Fruit fly (Drosophila melanogaster) ovary, adult (tissue): ENCODE results near the gene HGTX.

ENCODE experiments used
- CG17801 ChIP-seq: fragments of 200-800 bp; optimal IDR thresholded peaks from 2 replicates; lab custom pipeline; 2019; ENCODE audit warnings: missing biosample characterization, mild to moderate bottlenecking, missing genetic modification characterization, moderate library complexity; ENCODE audit not compliant: partially characterized antibody

Gene HGTX

dm6 chr3L:14574649-14575048, 24.7 kb downstream of the HGTX start:
- TF ChIP-seq CG17801 (GFP tag; lab: Kevin White, UChicago) = no peak

dm6 chr3L:14569620-14570537, 29.5 kb downstream of the HGTX start:
- TF ChIP-seq CG17801 (GFP tag; lab: Kevin White, UChicago) = no peak

dm6 chr3L:14567140-14567539, 32.2 kb downstream of the HGTX start, which contains the start of gene CG42758:
TSS of gene CG42758 (plus strand) at chr3L:14567440.
- TF ChIP-seq CG17801 (GFP tag; lab: Kevin White, UChicago) = no peak

dm6 chr3L:14565134-14565587, 34.2 kb downstream of the HGTX start:
- no peak for TF ChIP-seq CG17801 (GFP tag; lab: Kevin White, UChicago)

- TF ChIP-seq CG17801 (GFP tag; lab: Kevin White, UChicago) = no peak
These were observed 34.9 kb downstream of the HGTX start for dm6 chr3L:14564404-14564803.

dm6 chr3L:14563461-14563860, 35.9 kb downstream of the HGTX start:
- no peak for TF ChIP-seq CG17801 (GFP tag; lab: Kevin White, UChicago)

- no peak for TF ChIP-seq CG17801 (GFP tag; lab: Kevin White, UChicago)
These were observed 36.7 kb downstream of the HGTX start for dm6 chr3L:14562672-14563071.

dm6 chr3L:14560664-14561063, 38.7 kb downstream of the HGTX start, which contains the start of gene Lk:
TSS of gene Lk (minus strand) at chr3L:14560764.
- TF ChIP-seq CG17801 (GFP tag; lab: Kevin White, UChicago) = no peak

- TF ChIP-seq CG17801 (GFP tag; lab: Kevin White, UChicago) = no peak
These were observed 39.7 kb downstream of the HGTX start, which contains the start of gene CG34039 for dm6 chr3L:14559659-14560058. TSS of gene CG34039 (plus strand) at chr3L:14560000.

dm6 chr3L:14558947-14559509, 40.3 kb downstream of the HGTX start:
- TF ChIP-seq CG17801 (GFP tag; lab: Kevin White, UChicago) = no peak

dm6 chr3L:14558018-14558417, 41.3 kb downstream of the HGTX start:
- no peak for TF ChIP-seq CG17801 (GFP tag; lab: Kevin White, UChicago)

- no peak for TF ChIP-seq CG17801 (GFP tag; lab: Kevin White, UChicago)
These were observed 42.3 kb downstream of the HGTX start for dm6 chr3L:14556774-14557741.

dm6 chr3L:14556177-14556576, 43.2 kb downstream of the HGTX start:
- TF ChIP-seq CG17801 (GFP tag; lab: Kevin White, UChicago) = no peak

- TF ChIP-seq CG17801 (GFP tag; lab: Kevin White, UChicago) = no peak
These were observed 44.3 kb downstream of the HGTX start for dm6 chr3L:14555052-14555451.
